Worm (Caenorhabditis elegans) whole organism, L4 larva: ENCODE results near the gene cct-4.

Source experiments
- D1046.2 ChIP-seq: fragments of 200-800 bp; sonication (Bioruptor generic); IDR thresholded peaks from 2 replicates; pipeline ENCODE4 v1.3.6; 2022; ENCODE audit warnings: missing genetic modification characterization, missing compliant biosample characterization
- T20F7.1 ChIP-seq: fragments of 200-800 bp; sonication (Bioruptor generic); optimal IDR thresholded peaks from 2 replicates; lab custom pipeline; 2018; ENCODE audit warnings: mild to moderate bottlenecking, missing genetic modification characterization, missing compliant biosample characterization
- Y48G9A.11 ChIP-seq: fragments of 200-800 bp; sonication (Bioruptor generic); IDR thresholded peaks from 2 replicates; pipeline ENCODE4 v1.3.6; 2022; ENCODE audit warnings: missing genetic modification reagents, missing genetic modification characterization, missing compliant biosample characterization
- ama-1 ChIP-seq: fragments of 150-350 bp; optimal IDR thresholded peaks from 2 replicates; lab custom pipeline; 2014; ENCODE audit warnings: inconsistent platforms, mixed read lengths
- egl-27 ChIP-seq: sonication (generic microtip); optimal IDR thresholded peaks from 3 replicates; lab custom pipeline; 2017; ENCODE audit warnings: missing biosample characterization, missing genetic modification reagents, missing genetic modification characterization
- gei-8 ChIP-seq: fragments of 200-800 bp; sonication (Bioruptor generic); optimal IDR thresholded peaks from 2 replicates; lab custom pipeline; 2018; ENCODE audit warnings: mild to moderate bottlenecking, missing genetic modification characterization, missing compliant biosample characterization
- lin-15B ChIP-seq: fragments of 150-350 bp; sonication (generic microtip); optimal IDR thresholded peaks from 3 replicates; lab custom pipeline; 2014; ENCODE audit warnings: missing biosample characterization, missing genetic modification characterization
- lin-29 ChIP-seq: fragments of 200-800 bp; sonication (Bioruptor generic); IDR thresholded peaks from 2 replicates; pipeline ENCODE4 v1.3.6; 2022; ENCODE audit warnings: missing genetic modification reagents, missing genetic modification characterization, missing compliant biosample characterization
- madf-5 ChIP-seq, 2 experiments: fragments of 200-800 bp; sonication (Bioruptor generic); IDR thresholded peaks; 2 replicates each; pipeline ENCODE4 v1.3.6; 2022; ENCODE audit warnings: missing compliant biosample characterization in 2 of 2, missing genetic modification characterization in 2 of 2
- nhr-111 ChIP-seq: fragments of 200-800 bp; sonication (Bioruptor generic); optimal IDR thresholded peaks from 2 replicates; lab custom pipeline; 2018; ENCODE audit warnings: mild to moderate bottlenecking, missing genetic modification characterization, missing compliant biosample characterization
- snpc-4 ChIP-seq: fragments of 150-350 bp; optimal IDR thresholded peaks from 2 replicates; lab custom pipeline; 2014; ENCODE audit warnings: missing biosample characterization, missing genetic modification characterization
- unc-130 ChIP-seq: sonication (generic microtip); optimal IDR thresholded peaks from 2 replicates; lab custom pipeline; 2016; ENCODE audit warnings: missing genetic modification reagents, missing genetic modification characterization, missing compliant biosample characterization
- zag-1 ChIP-seq: fragments of 150-350 bp; optimal IDR thresholded peaks from 2 replicates; lab custom pipeline; 2014; ENCODE audit warnings: missing biosample characterization, missing genetic modification characterization

DNA sequence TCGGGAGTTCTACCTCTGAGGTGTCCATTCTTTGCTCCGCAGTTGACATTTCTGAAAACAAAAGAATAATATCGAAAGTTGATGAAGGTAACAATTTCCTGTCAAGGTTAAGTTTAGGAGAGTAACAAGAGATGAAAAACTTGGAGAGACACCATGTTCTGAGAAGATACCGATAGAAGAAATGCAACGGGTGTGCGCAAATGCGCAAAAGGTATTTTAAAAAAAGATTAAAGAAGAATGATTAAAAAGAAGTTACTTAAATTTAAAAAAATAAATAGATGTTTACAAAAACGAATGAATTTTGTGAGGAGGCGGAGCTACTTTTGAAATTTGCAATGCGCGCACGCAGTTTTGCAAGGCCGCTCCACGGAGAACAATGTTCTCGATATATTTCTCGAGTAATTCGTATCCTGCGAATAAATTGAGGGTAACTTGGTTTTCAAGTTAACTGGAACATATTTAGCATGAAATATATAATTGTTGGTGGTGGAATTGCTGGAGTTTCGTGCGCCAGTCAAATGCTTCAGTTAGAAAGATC lies 41.6 kb downstream of the cct-4 start, which contains the start of the genes ran-3 and C26D10.3:
- no peak for TF ChIP-seq lin-15B (tag; lab: Kevin White, UChicago)
- no peak for TF ChIP-seq gei-8 (GFP tag; lab: Kevin White, UChicago)
- no peak for TF ChIP-seq ama-1 (lab: Kevin White, UChicago)
- TF ChIP-seq lin-29, result no peak
- no peak for TF ChIP-seq Y48G9A.11
- no peak for TF ChIP-seq nhr-111 (GFP tag; lab: Kevin White, UChicago)
- TF ChIP-seq D1046.2 (GFP tag; lab: Robert Waterston, UW), result no peak
- TF ChIP-seq snpc-4 (tag; lab: Kevin White, UChicago), result no peak
- no peak for TF ChIP-seq egl-27 (tag; lab: Kevin White, UChicago)
- TF ChIP-seq T20F7.1 (GFP tag; lab: Kevin White, UChicago), result no peak
- no peak for TF ChIP-seq madf-5 (GFP tag; IDR thresholded peaks at IDR 0.05; lab: Robert Waterston, UW)
- no peak for TF ChIP-seq unc-130 (GFP tag; lab: Kevin White, UChicago)
- no peak for TF ChIP-seq zag-1 (tag; lab: Kevin White, UChicago)
